Fruit fly (Drosophila melanogaster) whole organism, embryonic: ENCODE data around the gene CG33160.

Experiments
- Aef1 ChIP-seq: fragments of 200-800 bp; sonication (Bioruptor generic); IDR thresholded peaks from 3 replicates; pipeline ENCODE4 v1.3.6; 2022; ENCODE audit warnings: missing biosample characterization, missing genetic modification characterization
- Antp ChIP-seq: fragments of 200-800 bp; sonication (Bioruptor generic); optimal IDR thresholded peaks from 3 replicates; lab custom pipeline; 2016; ENCODE audit warnings: missing biosample characterization, missing genetic modification characterization
- B-H2 ChIP-seq: fragments of 200-800 bp; sonication (Bioruptor generic); optimal IDR thresholded peaks from 2 replicates; lab custom pipeline; 2018; ENCODE audit warnings: missing biosample characterization, mild to moderate bottlenecking, missing genetic modification characterization
- BEAF-32 ChIP-seq: fragments of 200-800 bp; sonication (Bioruptor generic); optimal IDR thresholded peaks from 3 replicates; lab custom pipeline; 2017; ENCODE audit warnings: missing biosample characterization, missing genetic modification characterization, mild to moderate bottlenecking, moderate library complexity, missing genetic modification reagents
- BtbVII ChIP-seq: fragments of 200-800 bp; sonication (Bioruptor generic); optimal IDR thresholded peaks from 3 replicates; lab custom pipeline; 2017; ENCODE audit warnings: missing biosample characterization, mild to moderate bottlenecking, missing genetic modification characterization
- CG10431 ChIP-seq: fragments of 200-800 bp; sonication (Bioruptor generic); optimal IDR thresholded peaks from 3 replicates; lab custom pipeline; 2018; ENCODE audit warnings: missing biosample characterization, mild to moderate bottlenecking, missing genetic modification characterization
- CG11085 ChIP-seq: fragments of 200-800 bp; sonication (Bioruptor generic); IDR thresholded peaks from 2 replicates; pipeline ENCODE4 v1.3.6; 2022; ENCODE audit warnings: missing biosample characterization, missing genetic modification characterization
- CG11398 ChIP-seq: fragments of 200-800 bp; sonication (Bioruptor generic); optimal IDR thresholded peaks from 2 replicates; lab custom pipeline; 2016; ENCODE audit warnings: missing biosample characterization, missing genetic modification characterization
- CG11504 ChIP-seq: fragments of 200-800 bp; sonication (Bioruptor generic); optimal IDR thresholded peaks from 3 replicates; lab custom pipeline; 2019; ENCODE audit warnings: missing biosample characterization, mild to moderate bottlenecking, missing genetic modification characterization, moderate library complexity
- CG11695 ChIP-seq: fragments of 200-800 bp; sonication (Bioruptor generic); IDR thresholded peaks from 3 replicates; pipeline ENCODE4 v1.3.6; 2022; ENCODE audit warnings: missing biosample characterization, missing genetic modification characterization
- CG12236 ChIP-seq: fragments of 200-800 bp; sonication (Bioruptor generic); optimal IDR thresholded peaks from 2 replicates; lab custom pipeline; 2016; ENCODE audit warnings: missing biosample characterization, missing genetic modification characterization
- CG13624 ChIP-seq: fragments of 200-800 bp; sonication (Bioruptor generic); optimal IDR thresholded peaks from 2 replicates; lab custom pipeline; 2016; ENCODE audit warnings: missing biosample characterization, missing genetic modification characterization
- CG14860 ChIP-seq: fragments of 200-800 bp; sonication (Bioruptor generic); IDR thresholded peaks from 3 replicates; pipeline ENCODE4 v1.3.6; 2022; ENCODE audit warnings: missing biosample characterization, missing genetic modification characterization; ENCODE audit not compliant: partially characterized antibody
- CG15011 ChIP-seq: fragments of 200-800 bp; sonication (Bioruptor generic); optimal IDR thresholded peaks from 3 replicates; lab custom pipeline; 2018; ENCODE audit warnings: missing biosample characterization, mild to moderate bottlenecking, missing genetic modification characterization
- CG15073 ChIP-seq: fragments of 200-800 bp; sonication (Bioruptor generic); optimal IDR thresholded peaks from 2 replicates; lab custom pipeline; 2016; ENCODE audit warnings: missing biosample characterization, missing genetic modification characterization
- CG1602 ChIP-seq: fragments of 200-800 bp; sonication (Bioruptor generic); optimal IDR thresholded peaks from 3 replicates; lab custom pipeline; 2016; ENCODE audit warnings: missing biosample characterization, missing genetic modification characterization
- CG1647 ChIP-seq: fragments of 200-800 bp; sonication (Bioruptor generic); optimal IDR thresholded peaks from 3 replicates; lab custom pipeline; 2016; ENCODE audit warnings: missing biosample characterization, missing genetic modification characterization
- CG16815 ChIP-seq: fragments of 200-800 bp; sonication (Bioruptor generic); optimal IDR thresholded peaks from 3 replicates; lab custom pipeline; 2017; ENCODE audit warnings: missing biosample characterization, mild to moderate bottlenecking, missing genetic modification characterization
- CG17385 ChIP-seq: fragments of 200-800 bp; sonication (Bioruptor generic); optimal IDR thresholded peaks from 3 replicates; lab custom pipeline; 2018; ENCODE audit warnings: missing biosample characterization, mild to moderate bottlenecking, missing genetic modification characterization
- CG2120 ChIP-seq: fragments of 200-800 bp; sonication (Bioruptor generic); optimal IDR thresholded peaks from 3 replicates; lab custom pipeline; 2016; ENCODE audit warnings: missing biosample characterization, missing genetic modification characterization
- CG3163 ChIP-seq: fragments of 200-800 bp; sonication (Bioruptor generic); optimal IDR thresholded peaks from 3 replicates; lab custom pipeline; 2016; ENCODE audit warnings: missing biosample characterization, missing genetic modification characterization
- CG34422 ChIP-seq: fragments of 200-800 bp; sonication (Bioruptor generic); IDR thresholded peaks from 3 replicates; pipeline ENCODE4 v1.3.6; 2022; ENCODE audit warnings: missing biosample characterization, missing genetic modification characterization
- CG3726 ChIP-seq: fragments of 200-800 bp; sonication (Bioruptor generic); IDR thresholded peaks from 3 replicates; pipeline ENCODE4, ENCODE4 v1.3.6; 2022; ENCODE audit warnings: missing biosample characterization, missing genetic modification characterization
- CG7987 ChIP-seq: fragments of 200-800 bp; sonication (Bioruptor generic); optimal IDR thresholded peaks from 2 replicates; lab custom pipeline; 2018; ENCODE audit warnings: missing biosample characterization, mild to moderate bottlenecking, missing genetic modification characterization, moderate library complexity
- CG8924 ChIP-seq: fragments of 200-800 bp; optimal IDR thresholded peaks from 3 replicates; lab custom pipeline; 2019; ENCODE audit warnings: missing biosample characterization, mild to moderate bottlenecking, missing genetic modification characterization, moderate library complexity
- Dbx ChIP-seq: fragments of 200-800 bp; sonication (Bioruptor generic); IDR thresholded peaks from 3 replicates; pipeline ENCODE4 v1.3.6; 2022; ENCODE audit warnings: missing biosample characterization, missing genetic modification characterization
- Elba2 ChIP-seq: fragments of 200-800 bp; sonication (Bioruptor generic); optimal IDR thresholded peaks from 3 replicates; lab custom pipeline; 2016; ENCODE audit warnings: missing biosample characterization, missing genetic modification characterization
- Gsc ChIP-seq: fragments of 200-800 bp; sonication (Bioruptor generic); IDR thresholded peaks from 2 replicates; pipeline ENCODE4 v1.3.6; 2022; ENCODE audit warnings: missing biosample characterization, missing genetic modification characterization
- H15 ChIP-seq: fragments of 200-800 bp; sonication (Bioruptor generic); IDR thresholded peaks from 3 replicates; pipeline ENCODE4 v1.3.6; 2022; ENCODE audit warnings: missing biosample characterization, missing genetic modification characterization
- Hey ChIP-seq: fragments of 200-800 bp; sonication (Bioruptor generic); optimal IDR thresholded peaks from 3 replicates; lab custom pipeline; 2018; ENCODE audit warnings: missing biosample characterization, mild to moderate bottlenecking, missing genetic modification characterization
- Max ChIP-seq: fragments of 200-800 bp; sonication (Bioruptor generic); optimal IDR thresholded peaks from 2 replicates; lab custom pipeline; 2016; ENCODE audit warnings: missing biosample characterization, mild to moderate bottlenecking, missing genetic modification characterization
- Optix ChIP-seq: fragments of 200-800 bp; sonication (Bioruptor generic); IDR thresholded peaks from 3 replicates; pipeline ENCODE4 v1.3.6; 2022; ENCODE audit warnings: missing biosample characterization, missing genetic modification characterization
- Rx ChIP-seq: fragments of 200-800 bp; sonication (Bioruptor generic); IDR thresholded peaks from 2 replicates; pipeline ENCODE4 v1.3.6; 2022; ENCODE audit warnings: missing biosample characterization, missing genetic modification characterization
- Scr ChIP-seq: fragments of 200-800 bp; sonication (Bioruptor generic); IDR thresholded peaks from 2 replicates; pipeline ENCODE4 v1.3.6; 2022; ENCODE audit warnings: missing biosample characterization, missing genetic modification characterization; ENCODE audit not compliant: partially characterized antibody
- Sox102F ChIP-seq: fragments of 200-800 bp; sonication (Bioruptor generic); optimal IDR thresholded peaks from 2 replicates; lab custom pipeline; 2018; ENCODE audit warnings: missing biosample characterization, mild to moderate bottlenecking, missing genetic modification characterization, moderate library complexity
- Sry-β ChIP-seq: fragments of 200-800 bp; sonication (Bioruptor generic); optimal IDR thresholded peaks from 2 replicates; lab custom pipeline; 2018; ENCODE audit warnings: missing biosample characterization, mild to moderate bottlenecking, missing genetic modification characterization, moderate library complexity
- Sry-δ ChIP-seq: fragments of 200-800 bp; sonication (Bioruptor generic); optimal IDR thresholded peaks from 2 replicates; lab custom pipeline; 2016; ENCODE audit warnings: missing biosample characterization, missing genetic modification characterization
- ap ChIP-seq: fragments of 200-800 bp; sonication (Bioruptor generic); IDR thresholded peaks from 2 replicates; pipeline ENCODE4 v1.3.6; 2022; ENCODE audit warnings: missing biosample characterization, missing genetic modification characterization
- br ChIP-seq: fragments of >200 bp; optimal IDR thresholded peaks from 2 replicates; lab custom pipeline; 2017
- caup ChIP-seq: fragments of 200-800 bp; sonication (Bioruptor generic); optimal IDR thresholded peaks from 3 replicates; lab custom pipeline; 2017; ENCODE audit warnings: missing biosample characterization, mild to moderate bottlenecking, missing genetic modification characterization, moderate library complexity; ENCODE audit not compliant: severe bottlenecking
- cg ChIP-seq: fragments of 200-800 bp; sonication (Bioruptor generic); optimal IDR thresholded peaks from 3 replicates; lab custom pipeline; 2019; ENCODE audit warnings: missing biosample characterization, mild to moderate bottlenecking, missing genetic modification characterization, moderate library complexity
- chm ChIP-seq: fragments of 200-800 bp; sonication (Bioruptor generic); IDR thresholded peaks from 2 replicates; pipeline ENCODE4 v1.3.6; 2022; ENCODE audit warnings: missing biosample characterization, missing genetic modification characterization
- ci ChIP-seq: fragments of 200-800 bp; sonication (Bioruptor generic); IDR thresholded peaks from 3 replicates; pipeline ENCODE4 v1.3.6; 2022; ENCODE audit warnings: missing biosample characterization, missing genetic modification characterization
- crp ChIP-seq, 2 experiments: fragments of 200-800 bp; sonication (Bioruptor generic); optimal IDR thresholded peaks; 2 replicates in 1 of 2; 3 replicates in 1 of 2; lab custom pipeline; 2017; ENCODE audit warnings: missing biosample characterization in 2 of 2, missing genetic modification characterization in 2 of 2, mild to moderate bottlenecking in 1 of 2, moderate library complexity in 1 of 2
- eyg ChIP-seq: fragments of 200-800 bp; sonication (Bioruptor generic); optimal IDR thresholded peaks from 3 replicates; lab custom pipeline; 2016; ENCODE audit warnings: missing biosample characterization, missing genetic modification characterization
- gce ChIP-seq: fragments of 200-800 bp; sonication (Bioruptor generic); IDR thresholded peaks from 3 replicates; pipeline ENCODE4 v1.3.6; 2022; ENCODE audit warnings: missing biosample characterization, missing genetic modification characterization
- onecut ChIP-seq: fragments of 200-800 bp; sonication (Bioruptor generic); IDR thresholded peaks from 2 replicates; pipeline ENCODE4 v1.3.6; 2022; ENCODE audit warnings: missing biosample characterization, missing genetic modification characterization
- row ChIP-seq: fragments of 200-800 bp; sonication (Bioruptor generic); IDR thresholded peaks from 3 replicates; pipeline ENCODE4 v1.3.6; 2022; ENCODE audit warnings: missing biosample characterization, missing genetic modification characterization
- salm ChIP-seq: fragments of 200-800 bp; sonication (Bioruptor generic); optimal IDR thresholded peaks from 2 replicates; lab custom pipeline; 2018; ENCODE audit warnings: missing biosample characterization, mild to moderate bottlenecking, missing genetic modification characterization
- sima ChIP-seq: fragments of 200-800 bp; sonication (Bioruptor generic); optimal IDR thresholded peaks from 2 replicates; lab custom pipeline; 2016; ENCODE audit warnings: missing biosample characterization, missing genetic modification characterization
- slou ChIP-seq: fragments of 200-800 bp; sonication (Bioruptor generic); optimal IDR thresholded peaks from 3 replicates; lab custom pipeline; 2016; ENCODE audit warnings: missing biosample characterization, missing genetic modification characterization
- zf30C ChIP-seq: fragments of 200-800 bp; sonication (Bioruptor generic); optimal IDR thresholded peaks from 3 replicates; lab custom pipeline; 2018; ENCODE audit warnings: missing biosample characterization, mild to moderate bottlenecking, missing genetic modification characterization

CG33160 gene

dm6 chr3L:3192912-3193311, 13.3 kb downstream of the CG33160 start, which contains the start of gene Hsp83 (continued):
- TF ChIP-seq sima: peak; percentile 92
- TF ChIP-seq salm (tag; lab: Kevin White, UChicago): peak; percentile 89
- TF ChIP-seq CG13624 (GFP tag; lab: Kevin White, UChicago): peak; percentile 94
- TF ChIP-seq CG15073 (GFP tag; lab: Kevin White, UChicago): no peak
- peak; percentile 99 for TF ChIP-seq BtbVII
- no peak for TF ChIP-seq Scr (GFP tag; lab: Robert Waterston, UW)
- TF ChIP-seq Elba2 (GFP tag; lab: Kevin White, UChicago): peak; percentile 68
- TF ChIP-seq Aef1 (GFP tag; lab: Robert Waterston, UW): peak; percentile 65
- TF ChIP-seq Rx: peak; percentile 91
- peak; percentile 92 for TF ChIP-seq H15 (GFP tag; lab: Robert Waterston, UW)
- TF ChIP-seq row (GFP tag; lab: Robert Waterston, UW): peak; percentile 10; the same call in 1 of the 3 replicates
- TF ChIP-seq CG3726 (GFP tag; lab: Robert Waterston, UW): peak; percentile 90
- no peak for TF ChIP-seq crp (GFP tag; optimal IDR thresholded peaks at IDR 0.05; lab: Kevin White, UChicago)
- peak; percentile 100 for TF ChIP-seq caup
- TF ChIP-seq chm (GFP tag; lab: Robert Waterston, UW): peak; percentile 99
- TF ChIP-seq Sry-β (GFP tag; lab: Kevin White, UChicago): peak; percentile 73
- peak; percentile 81 for TF ChIP-seq slou (GFP tag; lab: Kevin White, UChicago)
- peak; percentile 97 for TF ChIP-seq eyg (GFP tag; lab: Kevin White, UChicago)
- TF ChIP-seq cg (GFP tag; lab: Kevin White, UChicago): no peak
- TF ChIP-seq CG11085: peak; percentile 87
- TF ChIP-seq CG12236 (GFP tag; lab: Kevin White, UChicago): peak; percentile 88
- TF ChIP-seq ci (GFP tag; lab: Robert Waterston, UW): peak; percentile 99
- TF ChIP-seq Max (GFP tag; lab: Kevin White, UChicago): peak; percentile 87
- peak; percentile 98 for TF ChIP-seq gce (GFP tag; lab: Robert Waterston, UW)
- no peak for TF ChIP-seq BEAF-32 (GFP tag; lab: Kevin White, UChicago)
- peak; percentile 86 for TF ChIP-seq CG2120 (GFP tag; lab: Kevin White, UChicago)
- TF ChIP-seq Dbx (GFP tag; lab: Robert Waterston, UW): peak; percentile 95
- no peak for TF ChIP-seq Sry-δ (GFP tag; lab: Kevin White, UChicago)
- TF ChIP-seq CG7987 (GFP tag; lab: Kevin White, UChicago): peak; percentile 100
- TF ChIP-seq br (lab: Kevin White, UChicago): no peak
- TF ChIP-seq Optix (GFP tag; lab: Robert Waterston, UW): peak; percentile 91
- no peak for TF ChIP-seq CG14860 (GFP tag; lab: Robert Waterston, UW)
- no peak for TF ChIP-seq Gsc (GFP tag; lab: Robert Waterston, UW)
- peak; percentile 96 for TF ChIP-seq onecut (GFP tag; lab: Robert Waterston, UW)
- peak; percentile 52 for TF ChIP-seq CG1602 (GFP tag; lab: Kevin White, UChicago)
- TF ChIP-seq Sox102F: no peak
- TF ChIP-seq CG8924 (tag; lab: Kevin White, UChicago): peak; percentile 81
- TF ChIP-seq Hey (tag; lab: Kevin White, UChicago): peak; percentile 96
- peak; percentile 85 for TF ChIP-seq CG11504 (tag; lab: Kevin White, UChicago)
- TF ChIP-seq ap (GFP tag; lab: Robert Waterston, UW): peak; percentile 88
- TF ChIP-seq CG11398: peak; percentile 95
- TF ChIP-seq B-H2: peak; percentile 99
- peak; percentile 79 for TF ChIP-seq CG16815 (GFP tag; lab: Kevin White, UChicago)
- peak; percentile 99 for TF ChIP-seq CG10431 (GFP tag; lab: Kevin White, UChicago)
- TF ChIP-seq CG15011 (GFP tag; lab: Kevin White, UChicago): peak; percentile 95
- TF ChIP-seq zf30C (GFP tag; lab: Kevin White, UChicago): peak; percentile 84
- peak; percentile 92 for TF ChIP-seq CG34422
- TF ChIP-seq CG3163 (GFP tag; lab: Kevin White, UChicago): peak; percentile 87
- peak; percentile 84 for TF ChIP-seq CG11695 (GFP tag; lab: Robert Waterston, UW)
- peak; percentile 90 for TF ChIP-seq Antp (GFP tag; lab: Kevin White, UChicago)
- peak; percentile 93 for TF ChIP-seq CG1647 (GFP tag; lab: Kevin White, UChicago)
- TF ChIP-seq CG17385 (GFP tag; lab: Kevin White, UChicago): peak; percentile 96
